Worm (Caenorhabditis elegans): ENCODE results near the gene T16H12.9.
A peak's percentile ranks its signal among the peaks of the same experiment; 100 is the strongest.

T16H12.9 gene

ce11 chrIII:10096525-10096972 is 12.5 kb upstream of the T16H12.9 start:
- TF ChIP-seq hlh-4 (tag; optimal IDR thresholded peaks at IDR 0.05), result no peak
- TF ChIP-seq nhr-47 (tag; optimal IDR thresholded peaks at IDR 0.05), result peak; percentile 94
- peak; percentile 90 for TF ChIP-seq nhr-77 (tag; optimal IDR thresholded peaks at IDR 0.05)
- peak in 1 of 6 experiments; percentile 30 for TF ChIP-seq elt-3 (tag; optimal IDR thresholded peaks at IDR 0.05)
- peak in 1 of 2 experiments; percentile 54 for TF ChIP-seq ztf-11 (tag; optimal IDR thresholded peaks at IDR 0.05)
- TF ChIP-seq Y116A8C.19 (tag; optimal IDR thresholded peaks at IDR 0.05; ENCODE audit: borderline replicate concordance), result no peak
- TF ChIP-seq grh-1 (GFP tag; IDR thresholded peaks at IDR 0.05), result peak; percentile 60
- no peak for TF ChIP-seq nhr-84 (tag; optimal IDR thresholded peaks at IDR 0.05)
- peak; percentile 26 for TF ChIP-seq sox-4 (tag; optimal IDR thresholded peaks at IDR 0.05)
- TF ChIP-seq nhr-28 (tag; optimal IDR thresholded peaks at IDR 0.05), result no peak
- peak; percentile 97 for TF ChIP-seq nhr-71 (tag; optimal IDR thresholded peaks at IDR 0.05)
- TF ChIP-seq ama-1 (optimal IDR thresholded peaks at IDR 0.05), result peak; percentile 53
- peak; percentile 99 for TF ChIP-seq lin-14 (GFP tag; optimal IDR thresholded peaks at IDR 0.05)
- peak; percentile 57 for TF ChIP-seq skn-1 (tag; optimal IDR thresholded peaks at IDR 0.05)
- peak; percentile 85 for TF ChIP-seq fos-1 (tag; optimal IDR thresholded peaks at IDR 0.05)
- peak; percentile 87 to 89 for TF ChIP-seq efl-1 (optimal IDR thresholded peaks at IDR 0.05)
- TF ChIP-seq efl-1 (GFP tag; optimal IDR thresholded peaks at IDR 0.05 in 1 of 2), result peak; percentile 64 to 98
- TF ChIP-seq F16B12.6 (tag; optimal IDR thresholded peaks at IDR 0.05), result peak; percentile 65
- TF ChIP-seq mab-9 (GFP tag; IDR thresholded peaks at IDR 0.05), result peak; percentile 50; the same call in 1 of the 2 replicates
- TF ChIP-seq tbx-2 (tag; optimal IDR thresholded peaks at IDR 0.05), result peak; percentile 94
- peak; percentile 77 for TF ChIP-seq snpc-4 (tag; optimal IDR thresholded peaks at IDR 0.05)
- TF ChIP-seq fkh-4 (tag; optimal IDR thresholded peaks at IDR 0.05; ENCODE audit: borderline replicate concordance), result peak; percentile 52
- TF ChIP-seq lin-15B (tag; optimal IDR thresholded peaks at IDR 0.05), result peak; percentile 35
- no peak for TF ChIP-seq pag-3 (tag; optimal IDR thresholded peaks at IDR 0.05; ENCODE audit: borderline replicate concordance, insufficient read depth)
- TF ChIP-seq dpl-1 (GFP tag; optimal IDR thresholded peaks at IDR 0.05), result peak; percentile 73 to 76 (median 73)
- no peak for TF ChIP-seq ces-1 (GFP tag; optimal IDR thresholded peaks at IDR 0.05)
- peak; percentile 76 for TF ChIP-seq egl-13 (tag; optimal IDR thresholded peaks at IDR 0.05)
- peak; percentile 80 to 88 (median 82) for TF ChIP-seq ceh-82 (tag; optimal IDR thresholded peaks at IDR 0.05)
- no peak for TF ChIP-seq alr-1 (tag; optimal IDR thresholded peaks at IDR 0.05; ENCODE audit: borderline replicate concordance)
- TF ChIP-seq blmp-1 (tag; optimal IDR thresholded peaks at IDR 0.05), result peak; percentile 66
- no peak for TF ChIP-seq unc-30 (tag; optimal IDR thresholded peaks at IDR 0.05)
- TF ChIP-seq snu-23 (GFP tag; optimal IDR thresholded peaks at IDR 0.05), result peak; percentile 95
- peak; percentile 78 for TF ChIP-seq nhr-237 (tag; optimal IDR thresholded peaks at IDR 0.05)
- peak; percentile 80 for TF ChIP-seq xbp-1 (tag; optimal IDR thresholded peaks at IDR 0.05)
- TF ChIP-seq jun-1 (tag; optimal IDR thresholded peaks at IDR 0.05), result peak; percentile 90
- TF ChIP-seq nhr-90 (tag; optimal IDR thresholded peaks at IDR 0.05; ENCODE audit: poor library complexity), result peak; percentile 83
- TF ChIP-seq nhr-20 (tag; optimal IDR thresholded peaks at IDR 0.05), result peak; percentile 92
- TF ChIP-seq mep-1 (tag; optimal IDR thresholded peaks at IDR 0.05), result peak; percentile 83
- TF ChIP-seq vab-15 (tag; optimal IDR thresholded peaks at IDR 0.05), result no peak
- TF ChIP-seq mdl-1 (tag; optimal IDR thresholded peaks at IDR 0.05), result peak; percentile 88 to 97
- no peak for TF ChIP-seq ceh-63 (GFP tag; optimal IDR thresholded peaks at IDR 0.05)
- TF ChIP-seq lin-35 (GFP tag; optimal IDR thresholded peaks at IDR 0.05), result peak; percentile 80
- TF ChIP-seq lin-13 (GFP tag; optimal IDR thresholded peaks at IDR 0.05), result peak; percentile 85
- TF ChIP-seq lin-39 (tag; optimal IDR thresholded peaks at IDR 0.05), result peak; percentile 71
- TF ChIP-seq ceh-8 (GFP tag; optimal IDR thresholded peaks at IDR 0.05), result peak; percentile 86
- TF ChIP-seq swsn-7 (tag; optimal IDR thresholded peaks at IDR 0.05), result peak; percentile 93
- TF ChIP-seq lsy-2 (tag; optimal IDR thresholded peaks at IDR 0.05), result peak; percentile 90 to 94
- peak; percentile 68 for TF ChIP-seq elt-2 (tag; optimal IDR thresholded peaks at IDR 0.05)
- TF ChIP-seq isw-1 (GFP tag; IDR thresholded peaks at IDR 0.05), result peak; percentile 75
- TF ChIP-seq mef-2 (tag; optimal IDR thresholded peaks at IDR 0.05), result peak; percentile 79
- TF ChIP-seq egl-27 (tag; optimal IDR thresholded peaks at IDR 0.05), result peak; percentile 65 to 85
- TF ChIP-seq lir-3 (tag; optimal IDR thresholded peaks at IDR 0.05; ENCODE audit: poor library complexity), result peak; percentile 80
